Worm (Caenorhabditis elegans): Measurements from ENCODE around the gene srv-30.
"Not testable (repeated sequence)": the region's sequence is repeated elsewhere in the genome, so short reads cannot be mapped to it uniquely, and the experiment has no call there.

srv-30 gene

DNA sequence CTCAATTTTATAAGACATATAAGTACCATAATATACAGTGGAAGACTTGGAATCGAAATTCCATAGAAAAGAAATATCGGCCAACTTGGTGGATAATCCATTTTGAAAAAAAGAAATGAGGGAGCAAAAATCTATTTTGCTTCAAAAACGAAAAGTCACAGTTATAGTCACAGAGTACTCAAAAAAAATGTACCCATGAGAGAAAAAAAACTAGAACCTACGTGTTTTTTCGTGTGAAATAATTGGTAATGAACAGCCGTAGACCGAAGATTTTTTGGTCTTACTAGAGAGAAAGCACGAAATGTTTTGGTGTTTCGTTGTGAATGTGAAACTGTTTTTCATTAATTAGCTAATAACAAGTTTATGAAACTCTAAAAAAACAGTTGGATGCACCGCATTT lies at the start of gene srv-30:
srv-30 (minus strand) TSS at position 101 of the 400 bp plus-strand sequence.
- TF ChIP-seq med-1 (GFP tag; optimal IDR thresholded peaks at IDR 0.05; ENCODE audit: insufficient read depth) (no peak), ztf-23 (GFP tag; IDR thresholded peaks at IDR 0.05) (no peak), ztf-29 (GFP tag; IDR thresholded peaks at IDR 0.05) (no peak), ref-1 (GFP tag; conservative IDR thresholded peaks at IDR 0.05) (no peak), tab-1 (GFP tag; IDR thresholded peaks at IDR 0.05) (no peak), cog-1 (tag; optimal IDR thresholded peaks at IDR 0.05) (no peak), flt-1 (GFP tag; IDR thresholded peaks at IDR 0.05) (no peak), klf-2 (GFP tag; conservative IDR thresholded peaks at IDR 0.05) (no peak), T22C8.4 (GFP tag; IDR thresholded peaks at IDR 0.05) (no peak)

DNA sequence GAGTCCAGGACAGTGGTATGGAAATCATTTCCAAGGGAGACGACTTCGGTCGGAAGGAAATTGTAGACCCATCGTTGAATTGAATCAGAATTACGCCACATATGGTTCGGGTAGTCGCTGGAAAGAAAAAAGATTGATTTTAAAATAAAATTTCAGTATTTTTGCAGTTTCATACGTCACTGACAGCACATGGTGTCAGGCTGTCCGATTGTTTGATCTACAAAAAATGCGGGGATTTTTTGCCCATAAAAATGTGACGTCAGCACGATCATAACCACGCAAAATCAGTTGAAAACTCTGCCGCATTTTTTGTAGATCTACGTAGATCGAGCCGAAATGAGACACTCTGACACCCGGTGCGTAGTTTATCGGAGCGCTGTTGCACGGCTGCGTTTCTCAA lies 48.1 kb upstream of the srv-30 start, which contains the start of gene Y73B6BL.12:
Y73B6BL.12 (minus strand) TSS at position 101 of the 400 bp plus-strand sequence.
- TF ChIP-seq med-1 (GFP tag; optimal IDR thresholded peaks at IDR 0.05; ENCODE audit: insufficient read depth); ztf-29 (GFP tag; IDR thresholded peaks at IDR 0.05); T22C8.4 (GFP tag; IDR thresholded peaks at IDR 0.05): not testable (repeated sequence)

DNA sequence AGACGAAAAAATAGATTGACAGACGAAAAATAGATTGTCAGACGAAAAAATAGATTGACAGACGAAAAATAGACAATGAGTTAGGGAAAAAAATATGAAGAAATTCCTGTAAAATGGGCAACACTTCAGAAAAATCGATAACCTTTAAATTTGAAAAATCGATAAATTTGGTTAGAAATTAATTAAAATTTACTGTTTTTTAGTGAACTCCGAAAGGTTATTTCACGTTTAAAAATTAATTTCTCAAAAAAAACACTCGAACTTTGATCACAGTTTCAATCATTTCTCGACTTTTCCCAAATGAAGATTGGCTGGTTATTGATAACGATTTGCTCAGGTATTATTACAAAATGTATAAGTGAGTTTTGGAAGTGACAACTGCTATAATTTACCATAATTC lies 38.2 kb upstream of the srv-30 start, which contains the start of gene csp-2:
csp-2 (plus strand) TSS at position 301 of the 400 bp plus-strand sequence.
- no peak for TF ChIP-seq ztf-23 (GFP tag; IDR thresholded peaks at IDR 0.05)
- TF ChIP-seq cog-1 (tag; optimal IDR thresholded peaks at IDR 0.05) = no peak
- no peak for TF ChIP-seq tab-1 (GFP tag; IDR thresholded peaks at IDR 0.05)
- no peak for TF ChIP-seq ztf-29 (GFP tag; IDR thresholded peaks at IDR 0.05)
- TF ChIP-seq flt-1 (GFP tag; IDR thresholded peaks at IDR 0.05) = no peak
- no peak for TF ChIP-seq T22C8.4 (GFP tag; IDR thresholded peaks at IDR 0.05)
- TF ChIP-seq ref-1 (GFP tag; conservative IDR thresholded peaks at IDR 0.05) = no peak
- no peak for TF ChIP-seq med-1 (GFP tag; optimal IDR thresholded peaks at IDR 0.05; ENCODE audit: insufficient read depth)
- no peak for TF ChIP-seq klf-2 (GFP tag; conservative IDR thresholded peaks at IDR 0.05)

DNA sequence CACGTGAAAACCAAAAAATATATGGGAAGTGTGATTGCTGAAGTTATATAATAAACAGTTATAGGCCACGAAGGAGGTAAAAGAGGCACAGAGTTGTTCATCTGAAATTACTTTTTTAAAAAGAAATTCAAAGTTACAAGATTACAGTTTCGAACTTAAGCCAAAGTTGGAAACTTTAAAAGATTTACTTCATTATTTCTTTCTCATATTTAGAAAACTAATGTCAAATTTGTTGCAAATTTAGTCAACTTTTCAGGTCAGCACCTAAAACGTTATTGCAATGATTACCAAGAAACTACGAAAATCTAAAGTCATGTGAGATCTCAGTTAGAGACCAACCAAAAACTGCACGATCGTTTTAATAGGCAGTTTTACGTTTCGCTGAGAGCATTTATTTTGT lies 34.4 kb upstream of the srv-30 start, which contains the start of gene srv-25:
srv-25 (minus strand) TSS at position 101 of the 400 bp plus-strand sequence.
- TF ChIP-seq ztf-23 (GFP tag; IDR thresholded peaks at IDR 0.05) = no peak
- TF ChIP-seq cog-1 (tag; optimal IDR thresholded peaks at IDR 0.05) = no peak
- TF ChIP-seq klf-2 (GFP tag; conservative IDR thresholded peaks at IDR 0.05) = no peak
- no peak for TF ChIP-seq tab-1 (GFP tag; IDR thresholded peaks at IDR 0.05)
- TF ChIP-seq med-1 (GFP tag; optimal IDR thresholded peaks at IDR 0.05; ENCODE audit: insufficient read depth) = no peak
- no peak for TF ChIP-seq ztf-29 (GFP tag; IDR thresholded peaks at IDR 0.05)
- no peak for TF ChIP-seq ref-1 (GFP tag; conservative IDR thresholded peaks at IDR 0.05)
- no peak for TF ChIP-seq T22C8.4 (GFP tag; IDR thresholded peaks at IDR 0.05)
- no peak for TF ChIP-seq flt-1 (GFP tag; IDR thresholded peaks at IDR 0.05)

DNA sequence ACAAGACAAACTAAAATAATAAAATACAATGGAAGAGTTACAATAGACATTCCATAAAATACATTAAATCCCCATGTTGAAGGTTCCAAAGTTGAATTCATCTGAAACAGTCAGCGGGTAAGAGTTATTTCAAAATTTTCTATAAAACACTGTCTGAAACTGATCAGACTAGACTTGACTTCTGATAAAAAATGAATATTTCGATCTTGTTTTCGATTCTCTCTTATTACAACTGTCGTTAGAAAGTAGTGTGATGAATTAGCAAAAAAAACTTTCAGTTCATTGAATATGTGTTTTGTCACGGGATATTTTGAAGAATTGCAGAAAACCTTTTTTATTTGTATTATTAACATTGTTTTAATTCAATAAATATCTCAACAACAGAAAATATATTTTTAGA lies 32.5 kb upstream of the srv-30 start, which contains the start of gene srv-26:
srv-26 (minus strand) TSS at position 101 of the 400 bp plus-strand sequence.
- TF ChIP-seq cog-1 (tag; optimal IDR thresholded peaks at IDR 0.05) = no peak
- TF ChIP-seq flt-1 (GFP tag; IDR thresholded peaks at IDR 0.05) = no peak
- TF ChIP-seq ztf-29 (GFP tag; IDR thresholded peaks at IDR 0.05) = no peak
- no peak for TF ChIP-seq med-1 (GFP tag; optimal IDR thresholded peaks at IDR 0.05; ENCODE audit: insufficient read depth)
- no peak for TF ChIP-seq klf-2 (GFP tag; conservative IDR thresholded peaks at IDR 0.05)

DNA sequence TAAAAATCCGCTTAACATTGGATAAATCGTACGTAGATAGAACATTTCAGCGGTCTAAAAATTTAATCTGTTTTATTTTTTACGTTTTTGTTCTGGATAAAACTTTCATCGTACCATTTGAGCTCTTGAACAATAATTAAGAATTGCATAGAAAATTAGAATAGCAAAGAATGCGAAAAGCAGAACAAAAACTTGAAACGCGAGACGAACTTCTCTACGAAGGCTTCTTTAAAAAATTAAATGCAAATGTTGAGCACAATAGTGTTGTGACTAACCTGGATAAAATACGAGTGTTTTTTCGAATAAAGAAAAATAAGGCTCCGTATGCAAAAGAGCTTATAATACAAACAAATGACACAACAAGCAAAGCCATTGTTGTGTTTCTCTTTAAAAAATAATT lies 30.3 kb upstream of the srv-30 start:
- TF ChIP-seq flt-1 (GFP tag; IDR thresholded peaks at IDR 0.05) (no peak), ref-1 (GFP tag; conservative IDR thresholded peaks at IDR 0.05) (no peak), ztf-29 (GFP tag; IDR thresholded peaks at IDR 0.05) (no peak)

ce11 chrIV:6298253-6298652 lies 29.0 kb upstream of the srv-30 start, which contains the start of gene srv-27:
Gene srv-27, minus strand, starts transcription at chrIV:6298353.
- no peak for TF ChIP-seq ztf-29 (GFP tag; IDR thresholded peaks at IDR 0.05)
- TF ChIP-seq flt-1 (GFP tag; IDR thresholded peaks at IDR 0.05) = no peak
- no peak for TF ChIP-seq T22C8.4 (GFP tag; IDR thresholded peaks at IDR 0.05)
- no peak for TF ChIP-seq ztf-23 (GFP tag; IDR thresholded peaks at IDR 0.05)
- TF ChIP-seq ref-1 (GFP tag; conservative IDR thresholded peaks at IDR 0.05) = no peak
- TF ChIP-seq tab-1 (GFP tag; IDR thresholded peaks at IDR 0.05) = no peak
- TF ChIP-seq klf-2 (GFP tag; conservative IDR thresholded peaks at IDR 0.05) = no peak
- no peak for TF ChIP-seq med-1 (GFP tag; optimal IDR thresholded peaks at IDR 0.05; ENCODE audit: insufficient read depth)

- TF ChIP-seq tab-1 (GFP tag; IDR thresholded peaks at IDR 0.05) (no peak), flt-1 (GFP tag; IDR thresholded peaks at IDR 0.05) (peak; percentile 75; the same call in 1 of the 2 replicates)
These were observed 24.8 kb upstream of the srv-30 start, which contains the start of gene hil-2 for ce11 chrIV:6294081-6294480. Gene hil-2, plus strand, starts transcription at chrIV:6294240.

ce11 chrIV:6290741-6291140 lies 21.5 kb upstream of the srv-30 start, which contains the start of gene srv-24:
Gene srv-24, minus strand, starts transcription at chrIV:6290841.
- TF ChIP-seq flt-1 (GFP tag; IDR thresholded peaks at IDR 0.05) (no peak), T22C8.4 (GFP tag; IDR thresholded peaks at IDR 0.05) (no peak), ztf-29 (GFP tag; IDR thresholded peaks at IDR 0.05) (no peak), ztf-23 (GFP tag; IDR thresholded peaks at IDR 0.05) (no peak), ref-1 (GFP tag; conservative IDR thresholded peaks at IDR 0.05) (no peak), cog-1 (tag; optimal IDR thresholded peaks at IDR 0.05) (no peak), klf-2 (GFP tag; conservative IDR thresholded peaks at IDR 0.05) (no peak), med-1 (GFP tag; optimal IDR thresholded peaks at IDR 0.05; ENCODE audit: insufficient read depth) (no peak), tab-1 (GFP tag; IDR thresholded peaks at IDR 0.05) (no peak)

DNA sequence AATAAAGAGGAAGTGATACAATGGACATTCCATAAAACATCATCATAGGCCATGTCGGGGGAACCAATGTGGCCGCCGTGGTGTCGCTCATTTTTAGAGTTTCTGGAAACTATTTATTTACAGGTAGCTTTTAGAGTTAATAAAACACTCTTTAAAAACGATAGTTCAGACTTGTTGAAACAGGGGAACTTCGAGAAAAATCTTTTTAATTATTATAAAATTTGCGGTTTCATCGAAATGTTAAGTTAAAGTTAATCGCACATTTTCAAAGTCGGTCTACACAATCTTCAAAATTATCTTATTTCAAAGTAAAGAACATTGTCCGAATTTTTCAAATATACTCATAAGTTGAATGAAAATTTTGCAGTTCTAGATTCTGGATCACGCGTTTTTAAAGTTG lies 15.0 kb upstream of the srv-30 start, which contains the start of gene ops-1:
ops-1 (minus strand) TSS at position 101 of the 400 bp plus-strand sequence.
- no peak for TF ChIP-seq ztf-23 (GFP tag; IDR thresholded peaks at IDR 0.05)
- no peak for TF ChIP-seq cog-1 (tag; optimal IDR thresholded peaks at IDR 0.05)
- no peak for TF ChIP-seq ztf-29 (GFP tag; IDR thresholded peaks at IDR 0.05)
- TF ChIP-seq flt-1 (GFP tag; IDR thresholded peaks at IDR 0.05) = no peak
- TF ChIP-seq tab-1 (GFP tag; IDR thresholded peaks at IDR 0.05) = no peak
- no peak for TF ChIP-seq klf-2 (GFP tag; conservative IDR thresholded peaks at IDR 0.05)
- TF ChIP-seq T22C8.4 (GFP tag; IDR thresholded peaks at IDR 0.05) = no peak
- TF ChIP-seq med-1 (GFP tag; optimal IDR thresholded peaks at IDR 0.05; ENCODE audit: insufficient read depth) = no peak
- no peak for TF ChIP-seq ref-1 (GFP tag; conservative IDR thresholded peaks at IDR 0.05)
